Fruit fly (Drosophila melanogaster) whole organism, adult: Measurements from ENCODE around the gene SPARC.

ENCODE experiments used
- CG5204 ChIP-seq: fragments of 200-800 bp; sonication (Bioruptor generic); optimal IDR thresholded peaks from 2 replicates; lab custom pipeline; 2016; ENCODE audit warnings: missing biosample characterization, missing genetic modification characterization
- tj ChIP-seq: fragments of 200-800 bp; sonication (Bioruptor generic); optimal IDR thresholded peaks from 3 replicates; lab custom pipeline; 2017; ENCODE audit warnings: missing biosample characterization, mild to moderate bottlenecking, missing genetic modification characterization, moderate library complexity

Gene SPARC

DNA sequence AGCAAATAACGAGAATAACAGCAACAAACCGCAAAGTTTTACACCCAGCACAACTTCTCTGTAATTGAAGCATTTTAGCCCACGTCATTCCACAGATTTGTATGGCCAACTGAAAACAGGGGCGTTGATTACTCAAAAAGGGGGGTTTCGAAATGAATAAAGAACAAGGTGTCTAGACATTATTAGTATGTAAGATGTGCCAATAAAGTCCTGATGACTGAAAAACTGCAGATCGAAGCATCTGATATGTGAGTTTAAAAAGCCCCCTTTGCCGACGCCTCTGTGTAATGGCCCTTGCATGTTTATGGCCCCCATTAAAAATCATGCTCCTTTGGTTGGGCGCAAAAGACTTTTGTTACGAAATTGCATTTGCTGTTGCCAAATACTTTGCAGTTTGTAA lies 50.7 kb downstream of the SPARC start:
- TF ChIP-seq tj (no peak), CG5204 (GFP tag; lab: Kevin White, UChicago) (peak; percentile 11)
